Worm (Caenorhabditis elegans) whole organism, L2 larva: ENCODE data around the gene oma-1.

Experiments used
- C34F6.9 ChIP-seq: fragments of 150-350 bp; optimal IDR thresholded peaks from 2 replicates; lab custom pipeline; 2014; ENCODE audit warnings: missing biosample characterization, missing genetic modification characterization
- F13H6.1 ChIP-seq: sonication (generic microtip); optimal IDR thresholded peaks from 2 replicates; lab custom pipeline; 2016; ENCODE audit warnings: missing genetic modification characterization, missing compliant biosample characterization
- R02D3.7 ChIP-seq: fragments of 150-350 bp; optimal IDR thresholded peaks from 2 replicates; lab custom pipeline; 2014; ENCODE audit warnings: missing biosample characterization, missing genetic modification characterization
- alr-1 ChIP-seq: fragments of 150-350 bp; optimal IDR thresholded peaks from 2 replicates; lab custom pipeline; 2014; ENCODE audit warnings: missing biosample characterization, missing genetic modification characterization
- ama-1 ChIP-seq: fragments of 150-350 bp; optimal IDR thresholded peaks from 2 replicates; lab custom pipeline; 2018; ENCODE audit warnings: inconsistent platforms
- ceh-16 ChIP-seq: fragments of 150-350 bp; optimal IDR thresholded peaks from 2 replicates; lab custom pipeline; 2014; ENCODE audit warnings: missing biosample characterization, missing genetic modification characterization
- ceh-82 ChIP-seq: fragments of 150-350 bp; optimal IDR thresholded peaks from 2 replicates; lab custom pipeline; 2014; ENCODE audit warnings: missing biosample characterization, missing genetic modification characterization
- crh-2 ChIP-seq: sonication (generic microtip); optimal IDR thresholded peaks from 2 replicates; lab custom pipeline; 2017; ENCODE audit warnings: missing biosample characterization, missing genetic modification characterization
- dmd-4 ChIP-seq: sonication (generic microtip); optimal IDR thresholded peaks from 2 replicates; lab custom pipeline; 2017; ENCODE audit warnings: missing biosample characterization, missing genetic modification characterization
- elt-3 ChIP-seq: sonication (generic microtip); optimal IDR thresholded peaks from 2 replicates; lab custom pipeline; 2017; ENCODE audit warnings: missing biosample characterization, missing genetic modification characterization
- fos-1 ChIP-seq: fragments of 150-350 bp; optimal IDR thresholded peaks from 2 replicates; lab custom pipeline; 2014; ENCODE audit warnings: missing biosample characterization, missing genetic modification characterization
- gmeb-1 ChIP-seq: fragments of 150-350 bp; optimal IDR thresholded peaks from 2 replicates; lab custom pipeline; 2014; ENCODE audit warnings: missing biosample characterization, missing genetic modification characterization
- lin-13 ChIP-seq: fragments of 150-350 bp; optimal IDR thresholded peaks from 2 replicates; lab custom pipeline; 2014; ENCODE audit warnings: missing biosample characterization, missing genetic modification reagents, missing genetic modification characterization
- lsy-2 ChIP-seq, 2 experiments: fragments of 150-350 bp in 1 of 2; sonication (generic microtip) in 1 of 2; optimal IDR thresholded peaks; 2 replicates each; lab custom pipeline; 2014 to 2017; ENCODE audit warnings: missing biosample characterization in 2 of 2, missing genetic modification characterization in 2 of 2
- mab-5 ChIP-seq: fragments of 150-350 bp; optimal IDR thresholded peaks from 2 replicates; lab custom pipeline; 2014; ENCODE audit warnings: missing biosample characterization, missing genetic modification characterization
- mbf-1 ChIP-seq: sonication (generic microtip); optimal IDR thresholded peaks from 2 replicates; lab custom pipeline; 2017; ENCODE audit warnings: missing biosample characterization, missing genetic modification characterization
- mdl-1 ChIP-seq, 2 experiments: fragments of 150-350 bp in 1 of 2; sonication (generic microtip) in 1 of 2; optimal IDR thresholded peaks; 2 replicates each; lab custom pipeline; 2017; ENCODE audit warnings: missing biosample characterization in 2 of 2, missing genetic modification characterization in 2 of 2
- nhr-10 ChIP-seq: sonication (generic microtip); optimal IDR thresholded peaks from 2 replicates; lab custom pipeline; 2017; ENCODE audit warnings: missing biosample characterization, missing genetic modification characterization
- nhr-11 ChIP-seq: fragments of 150-350 bp; optimal IDR thresholded peaks from 2 replicates; lab custom pipeline; 2014; ENCODE audit warnings: missing biosample characterization, missing genetic modification characterization
- nhr-129 ChIP-seq: fragments of 150-350 bp; optimal IDR thresholded peaks from 2 replicates; lab custom pipeline; 2014; ENCODE audit warnings: missing biosample characterization, missing genetic modification characterization
- nhr-21 ChIP-seq: fragments of 150-350 bp; optimal IDR thresholded peaks from 2 replicates; lab custom pipeline; 2014; ENCODE audit warnings: missing biosample characterization, missing genetic modification characterization
- nhr-23 ChIP-seq: fragments of 150-350 bp; optimal IDR thresholded peaks from 2 replicates; lab custom pipeline; 2014; ENCODE audit warnings: missing biosample characterization, missing genetic modification reagents, missing genetic modification characterization
- nhr-237 ChIP-seq: fragments of 150-350 bp; optimal IDR thresholded peaks from 2 replicates; lab custom pipeline; 2014; ENCODE audit warnings: missing biosample characterization, missing genetic modification characterization
- nhr-25 ChIP-seq: fragments of 150-350 bp; sonication (generic microtip); optimal IDR thresholded peaks from 3 replicates; lab custom pipeline; 2014; ENCODE audit warnings: missing biosample characterization, missing genetic modification characterization
- nhr-6 ChIP-seq: fragments of 150-350 bp; optimal IDR thresholded peaks from 2 replicates; lab custom pipeline; 2014; ENCODE audit warnings: missing biosample characterization, missing genetic modification characterization
- nhr-77 ChIP-seq: fragments of 150-350 bp; optimal IDR thresholded peaks from 2 replicates; lab custom pipeline; 2014; ENCODE audit warnings: missing biosample characterization, missing genetic modification characterization
- sem-4 ChIP-seq: fragments of 150-350 bp; optimal IDR thresholded peaks from 2 replicates; lab custom pipeline; 2014; ENCODE audit warnings: missing biosample characterization, missing genetic modification reagents, missing genetic modification characterization
- skn-1 ChIP-seq: sonication (generic microtip); optimal IDR thresholded peaks from 2 replicates; lab custom pipeline; 2017; ENCODE audit warnings: missing biosample characterization, missing genetic modification characterization
- sma-3 ChIP-seq: sonication (generic microtip); optimal IDR thresholded peaks from 2 replicates; lab custom pipeline; 2016; ENCODE audit warnings: missing genetic modification reagents, missing genetic modification characterization, missing compliant biosample characterization
- sma-9 ChIP-seq, 2 experiments: fragments of 150-350 bp in 1 of 2; sonication (generic microtip) in 1 of 2; optimal IDR thresholded peaks; 2 replicates each; lab custom pipeline; 2014 to 2016; ENCODE audit warnings: missing genetic modification characterization in 2 of 2, mild to moderate bottlenecking in 1 of 2, missing biosample characterization in 1 of 2, missing compliant biosample characterization in 1 of 2, missing genetic modification reagents in 1 of 2, moderate library complexity in 1 of 2
- snpc-4 ChIP-seq: fragments of 150-350 bp; optimal IDR thresholded peaks from 2 replicates; lab custom pipeline; 2014; ENCODE audit warnings: missing biosample characterization, missing genetic modification characterization
- unc-39 ChIP-seq: fragments of 150-350 bp; optimal IDR thresholded peaks from 2 replicates; lab custom pipeline; 2014; ENCODE audit warnings: missing biosample characterization, missing genetic modification characterization
- unc-55 ChIP-seq: fragments of 150-350 bp; sonication (generic microtip); optimal IDR thresholded peaks from 3 replicates; lab custom pipeline; 2014; ENCODE audit warnings: missing biosample characterization, missing genetic modification reagents, missing genetic modification characterization
- zag-1 ChIP-seq: fragments of 150-350 bp; optimal IDR thresholded peaks from 2 replicates; lab custom pipeline; 2014; ENCODE audit warnings: missing biosample characterization, missing genetic modification characterization
- ztf-11 ChIP-seq: sonication (generic microtip); optimal IDR thresholded peaks from 2 replicates; lab custom pipeline; 2017; ENCODE audit warnings: missing biosample characterization, missing genetic modification characterization

oma-1 gene

DNA sequence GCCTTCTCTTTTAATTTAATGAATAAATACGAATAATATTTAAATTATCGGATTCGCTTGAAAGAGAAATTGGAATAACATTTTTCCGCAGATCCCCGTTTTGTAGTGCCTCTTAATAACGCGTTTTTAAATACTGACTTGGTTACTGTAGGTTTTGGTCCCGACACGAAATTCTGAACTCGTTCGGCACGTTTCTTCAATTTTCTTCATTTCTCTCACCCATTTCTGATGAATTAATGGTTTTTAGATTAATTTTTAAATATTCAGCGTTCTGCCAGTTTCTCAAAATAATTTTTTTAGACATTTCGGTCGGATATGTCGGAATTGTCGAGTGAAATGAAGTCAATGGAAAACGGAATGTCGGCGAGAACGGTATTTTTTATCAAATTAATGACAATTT, 12.6 kb downstream of the oma-1 start, which contains the start of gene C27B7.5:
C27B7.5 (plus strand) TSS at position 301 of the 400 bp plus-strand sequence.
- TF ChIP-seq nhr-77 (tag; lab: Kevin White, UChicago), result no peak
- no peak for TF ChIP-seq ztf-11 (tag; lab: Kevin White, UChicago)
- TF ChIP-seq ceh-16, result no peak
- TF ChIP-seq, all 48 proteins: peak for 0

DNA sequence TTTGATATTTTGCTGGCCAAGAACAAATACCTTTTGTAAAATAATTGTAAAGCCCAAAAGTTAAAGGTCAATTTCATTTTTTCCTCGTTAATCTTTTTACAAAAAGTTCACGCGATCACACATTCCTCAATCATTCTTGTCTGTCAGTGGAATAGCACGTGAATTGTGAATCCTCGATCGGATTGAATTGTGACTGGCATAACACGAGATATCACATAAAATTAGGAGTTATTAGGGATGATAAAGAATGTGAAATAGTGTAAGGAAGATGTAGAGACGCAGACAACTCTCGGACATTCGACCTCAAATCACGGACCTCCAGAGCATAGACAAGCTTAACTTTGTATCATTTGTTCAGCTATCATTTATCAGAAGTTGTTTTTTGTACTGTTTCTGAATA, 17.4 kb downstream of the oma-1 start, which contains the start of gene C27B7.6:
C27B7.6 (minus strand) TSS at position 182 of the 400 bp plus-strand sequence.
- TF ChIP-seq C34F6.9 (no peak), alr-1 (no peak), nhr-129 (tag; lab: Kevin White, UChicago) (no peak), sem-4 (no peak), mdl-1 (tag; optimal IDR thresholded peaks at IDR 0.05; lab: Kevin White, UChicago) (no peak), nhr-6 (tag; lab: Kevin White, UChicago) (no peak), crh-2 (tag; lab: Kevin White, UChicago) (no peak), nhr-23 (tag; lab: Kevin White, UChicago) (no peak), nhr-237 (tag; lab: Kevin White, UChicago) (no peak), nhr-11 (tag; lab: Kevin White, UChicago) (no peak), nhr-25 (tag; lab: Kevin White, UChicago) (no peak), ceh-82 (tag; lab: Kevin White, UChicago) (no peak), unc-55 (GFP tag; lab: Kevin White, UChicago) (no peak), skn-1 (tag; lab: Kevin White, UChicago) (no peak), mab-5 (tag; lab: Kevin White, UChicago) (no peak)

DNA sequence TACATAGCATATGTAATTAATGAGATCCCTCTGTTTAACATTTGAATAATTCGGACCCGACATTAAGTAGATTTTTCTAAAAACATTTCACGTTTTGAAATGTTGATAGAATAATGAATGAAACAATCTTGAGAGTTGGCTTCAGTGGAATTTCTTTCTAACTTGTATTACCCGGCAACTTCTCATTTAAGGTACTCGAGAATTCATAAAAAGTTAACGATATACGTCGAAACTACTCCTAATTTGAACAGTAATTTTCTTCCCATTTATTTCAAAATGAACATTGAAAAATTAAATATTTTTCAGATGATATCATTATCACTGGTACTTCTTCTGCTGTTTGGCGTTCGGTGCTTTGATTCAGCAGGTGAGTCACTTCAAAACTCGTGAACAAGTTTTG, 18.0 kb downstream of the oma-1 start, which contains the start of gene C27B7.7:
C27B7.7 (plus strand) TSS at position 301 of the 400 bp plus-strand sequence.
- no peak for TF ChIP-seq lsy-2 (tag; optimal IDR thresholded peaks at IDR 0.05; lab: Kevin White, UChicago)
- no peak for TF ChIP-seq R02D3.7 (tag; lab: Kevin White, UChicago)
- no peak for TF ChIP-seq sem-4
- no peak for TF ChIP-seq elt-3
- TF ChIP-seq ztf-11 (tag; lab: Kevin White, UChicago), result no peak

DNA sequence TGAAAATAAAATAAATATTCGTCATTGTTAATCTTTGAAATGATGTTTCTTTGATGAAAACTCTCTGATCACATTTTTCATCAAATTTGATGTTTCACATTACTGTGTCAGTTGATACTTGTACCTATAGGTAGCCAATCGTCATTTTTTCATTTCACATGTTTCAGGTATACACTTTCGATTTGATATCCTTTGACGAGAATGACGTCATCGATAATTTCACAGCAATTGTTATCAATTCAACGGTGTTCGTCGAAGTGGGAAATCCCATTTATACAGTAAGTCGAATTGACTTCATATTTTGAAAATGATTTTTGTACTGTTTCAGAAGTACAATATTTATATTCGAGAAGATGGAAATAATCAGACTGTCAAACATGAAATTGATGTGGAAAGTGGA, 25.4 kb downstream of the oma-1 start:
- TF ChIP-seq sma-3 (GFP tag; lab: Kevin White, UChicago), result peak; percentile 67
- no peak for TF ChIP-seq nhr-237 (tag; lab: Kevin White, UChicago)
- no peak for TF ChIP-seq nhr-23 (tag; lab: Kevin White, UChicago)
- TF ChIP-seq snpc-4 (tag; lab: Kevin White, UChicago), result no peak
- TF ChIP-seq nhr-77 (tag; lab: Kevin White, UChicago), result no peak

DNA sequence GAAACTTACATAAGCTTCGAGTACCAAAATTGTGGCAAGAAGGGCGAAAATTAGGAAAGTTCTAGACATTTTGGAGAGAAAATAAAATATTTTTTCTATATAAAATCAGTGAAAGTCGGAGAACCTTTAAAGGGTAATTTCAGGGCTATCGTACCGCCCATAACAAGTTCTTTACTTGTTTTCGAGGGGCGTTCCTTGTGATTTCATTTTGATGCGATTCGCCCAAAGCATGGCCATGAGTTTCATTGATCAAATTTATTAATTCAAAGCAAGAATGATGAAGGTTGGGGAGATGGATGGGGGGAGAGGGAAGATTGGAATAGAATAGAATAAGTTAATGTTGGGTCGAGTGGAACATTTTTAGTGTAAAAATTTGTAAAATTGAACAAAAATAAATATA, 27.2 kb downstream of the oma-1 start, which contains the start of gene C27B7.9:
C27B7.9 (minus strand) TSS at position 101 of the 400 bp plus-strand sequence.
- no peak for TF ChIP-seq unc-39
- TF ChIP-seq sem-4, result no peak
- TF ChIP-seq dmd-4, result no peak

DNA sequence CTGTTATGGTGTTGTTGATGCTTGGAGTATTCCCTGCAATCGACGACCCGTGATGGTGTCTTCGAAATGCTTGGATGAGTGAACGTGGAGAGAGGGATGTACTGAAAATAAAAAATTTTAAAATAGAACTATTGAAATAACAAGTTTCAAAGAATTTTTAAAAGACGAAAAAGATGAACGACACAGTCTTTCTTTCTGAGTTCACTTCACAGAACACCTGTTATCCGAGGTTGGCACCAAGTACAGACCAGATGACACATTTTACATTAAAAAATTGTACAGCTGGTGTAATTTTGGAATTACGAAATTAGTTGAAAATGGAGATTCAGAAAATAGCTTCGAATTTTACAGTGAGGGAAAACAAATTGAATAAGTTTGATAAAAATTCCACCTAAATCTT, 30.0 kb downstream of the oma-1 start, which contains the start of gene rap-1:
rap-1 (minus strand) TSS at position 101 of the 400 bp plus-strand sequence.
- TF ChIP-seq zag-1 (tag; lab: Kevin White, UChicago) (no peak), nhr-129 (tag; lab: Kevin White, UChicago) (no peak), ama-1 (lab: Kevin White, UChicago) (no peak), nhr-23 (tag; lab: Kevin White, UChicago) (no peak), fos-1 (tag; lab: Kevin White, UChicago) (no peak), unc-39 (no peak), lsy-2 (tag; optimal IDR thresholded peaks at IDR 0.05; lab: Kevin White, UChicago) (no peak), sma-9 (GFP tag; optimal IDR thresholded peaks at IDR 0.05; lab: Kevin White, UChicago) (no peak), sma-9 (tag; optimal IDR thresholded peaks at IDR 0.05; lab: Kevin White, UChicago) (no peak)
- TF ChIP-seq, all 48 proteins: peak for 0

DNA sequence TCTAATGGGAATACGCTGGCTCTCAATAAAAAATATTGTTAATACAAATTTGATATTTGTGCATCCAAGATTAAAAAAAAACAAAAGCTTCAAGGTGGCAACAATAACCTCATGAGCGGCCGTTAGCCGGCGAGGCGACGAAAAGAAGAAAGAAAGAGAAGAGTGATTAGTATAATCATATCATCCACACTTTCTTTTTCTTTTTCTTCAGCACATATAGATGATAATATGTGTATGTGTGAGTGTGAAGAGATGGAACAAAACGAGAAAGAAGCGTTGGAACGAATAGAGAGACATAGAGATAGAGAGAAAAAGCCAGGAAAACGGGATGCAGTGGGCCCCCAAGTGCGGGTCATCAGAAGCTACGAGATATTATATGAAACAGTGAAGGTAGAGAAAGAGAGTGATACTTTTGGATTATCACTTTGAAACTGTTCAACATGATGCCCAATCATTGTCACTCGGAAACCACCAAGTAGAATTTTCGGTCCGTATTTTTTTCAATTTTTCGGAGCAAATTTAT, 31.6 kb downstream of the oma-1 start:
- peak; percentile 4 for TF ChIP-seq crh-2 (tag; lab: Kevin White, UChicago)
- no peak for TF ChIP-seq nhr-23 (tag; lab: Kevin White, UChicago)
- no peak for TF ChIP-seq gmeb-1 (tag; lab: Kevin White, UChicago)
- TF ChIP-seq dmd-4, result no peak
- peak in 1 of 2 experiments; percentile 49 for TF ChIP-seq lsy-2 (tag; optimal IDR thresholded peaks at IDR 0.05; lab: Kevin White, UChicago)
- TF ChIP-seq snpc-4 (tag; lab: Kevin White, UChicago), result no peak
- TF ChIP-seq nhr-77 (tag; lab: Kevin White, UChicago), result no peak
- TF ChIP-seq nhr-237 (tag; lab: Kevin White, UChicago), result no peak
- peak; percentile 12 for TF ChIP-seq fos-1 (tag; lab: Kevin White, UChicago)
- TF ChIP-seq lin-13 (GFP tag; lab: Kevin White, UChicago), result peak; percentile 29
- TF ChIP-seq nhr-25 (tag; lab: Kevin White, UChicago), result no peak
- peak; percentile 6 for TF ChIP-seq unc-55 (GFP tag; lab: Kevin White, UChicago)
- peak; percentile 28 for TF ChIP-seq C34F6.9
- peak; percentile 38 for TF ChIP-seq F13H6.1 (tag; lab: Kevin White, UChicago)
- TF ChIP-seq sma-9 (GFP tag; optimal IDR thresholded peaks at IDR 0.05; lab: Kevin White, UChicago), result peak; percentile 28
- no peak for TF ChIP-seq sma-9 (tag; optimal IDR thresholded peaks at IDR 0.05; lab: Kevin White, UChicago)
- no peak for TF ChIP-seq mbf-1 (tag; lab: Kevin White, UChicago)
- no peak for TF ChIP-seq nhr-10
- TF ChIP-seq nhr-21, result peak; percentile 13
